Worm (Caenorhabditis elegans): ENCODE data around the gene F38B2.4.

DNA sequence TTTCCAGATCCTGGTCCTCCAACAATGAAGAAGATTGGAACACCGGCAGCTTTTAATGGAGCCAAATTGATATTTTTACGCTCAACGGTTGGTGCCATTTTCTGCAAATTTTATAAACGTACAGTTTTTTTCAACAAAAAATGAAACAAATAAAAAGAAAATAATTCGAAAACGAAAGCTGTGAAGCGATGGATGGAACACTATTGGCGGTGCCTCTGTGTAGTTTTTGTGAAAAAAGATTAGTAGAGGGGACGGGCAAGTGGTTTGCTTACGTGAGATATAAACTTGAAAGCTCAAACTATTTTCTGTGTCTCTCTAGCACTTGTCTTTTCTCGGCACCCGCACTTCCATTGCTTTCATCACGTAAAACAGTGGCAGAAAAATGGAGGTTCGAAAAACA, at the start of gene F38B2.4:
- TF ChIP-seq nhr-77 (tag; optimal IDR thresholded peaks at IDR 0.05) (no peak), ama-1 (optimal IDR thresholded peaks at IDR 0.05) (no peak), lin-15B (tag; optimal IDR thresholded peaks at IDR 0.05) (no peak), R02D3.7 (tag; optimal IDR thresholded peaks at IDR 0.05) (no peak), nhr-12 (tag; optimal IDR thresholded peaks at IDR 0.05) (no peak), pha-4 (tag; optimal IDR thresholded peaks at IDR 0.05) (no peak), elt-2 (tag; optimal IDR thresholded peaks at IDR 0.05) (no peak)
